Fruit fly (Drosophila melanogaster) whole organism, embryonic: ENCODE data around the gene Root.

Experiments
- Atf-2 ChIP-seq: fragments of 200-800 bp; sonication (Bioruptor generic); optimal IDR thresholded peaks from 2 replicates; lab custom pipeline; 2016; ENCODE audit warnings: missing biosample characterization, missing genetic modification characterization
- B-H1 ChIP-seq: fragments of 200-800 bp; sonication (Bioruptor generic); IDR thresholded peaks from 3 replicates; pipeline ENCODE4 v1.3.6; 2022; ENCODE audit warnings: missing biosample characterization, missing genetic modification characterization
- CG10366 ChIP-seq: fragments of 200-800 bp; sonication (Bioruptor generic); IDR thresholded peaks from 2 replicates; pipeline ENCODE4 v1.3.6; 2022; ENCODE audit warnings: missing biosample characterization, missing genetic modification characterization
- CG10543 ChIP-seq: fragments of 200-800 bp; sonication (Bioruptor generic); optimal IDR thresholded peaks from 3 replicates; lab custom pipeline; 2017; ENCODE audit warnings: missing biosample characterization, mild to moderate bottlenecking, missing genetic modification characterization, moderate library complexity
- CG11247 ChIP-seq: fragments of 200-800 bp; sonication (Bioruptor generic); IDR thresholded peaks from 2 replicates; pipeline ENCODE4 v1.3.6; 2022; ENCODE audit warnings: missing biosample characterization, missing genetic modification characterization
- CG12071 ChIP-seq: fragments of 200-800 bp; sonication (Bioruptor generic); optimal IDR thresholded peaks from 3 replicates; lab custom pipeline; 2018; ENCODE audit warnings: missing biosample characterization, mild to moderate bottlenecking, missing genetic modification characterization
- CG12236 ChIP-seq: fragments of 200-800 bp; sonication (Bioruptor generic); optimal IDR thresholded peaks from 2 replicates; lab custom pipeline; 2016; ENCODE audit warnings: missing biosample characterization, missing genetic modification characterization
- CG13424 ChIP-seq: fragments of 200-800 bp; sonication (Bioruptor generic); optimal IDR thresholded peaks from 2 replicates; lab custom pipeline; 2019; ENCODE audit warnings: missing biosample characterization, mild to moderate bottlenecking, missing genetic modification characterization, moderate library complexity
- CG13624 ChIP-seq: fragments of 200-800 bp; sonication (Bioruptor generic); optimal IDR thresholded peaks from 2 replicates; lab custom pipeline; 2016; ENCODE audit warnings: missing biosample characterization, missing genetic modification characterization
- CG14014 ChIP-seq: fragments of 200-800 bp; sonication (Bioruptor generic); IDR thresholded peaks from 2 replicates; pipeline ENCODE4 v1.3.6; 2022; ENCODE audit warnings: missing biosample characterization, missing genetic modification characterization
- CG14710 ChIP-seq: fragments of 200-800 bp; sonication (Bioruptor generic); optimal IDR thresholded peaks from 3 replicates; lab custom pipeline; 2019; ENCODE audit warnings: missing biosample characterization, mild to moderate bottlenecking, missing genetic modification characterization, moderate library complexity
- CG14965 ChIP-seq: fragments of 200-800 bp; sonication (Bioruptor generic); optimal IDR thresholded peaks from 2 replicates; lab custom pipeline; 2016; ENCODE audit warnings: missing biosample characterization, missing genetic modification characterization, borderline replicate concordance
- CG16815 ChIP-seq: fragments of 200-800 bp; sonication (Bioruptor generic); optimal IDR thresholded peaks from 3 replicates; lab custom pipeline; 2017; ENCODE audit warnings: missing biosample characterization, mild to moderate bottlenecking, missing genetic modification characterization
- CG17328 ChIP-seq: fragments of 200-800 bp; sonication (Bioruptor generic); IDR thresholded peaks from 2 replicates; pipeline ENCODE4 v1.3.6; 2022; ENCODE audit warnings: missing biosample characterization, missing genetic modification characterization
- CG18599 ChIP-seq: fragments of 200-800 bp; sonication (Bioruptor generic); optimal IDR thresholded peaks from 3 replicates; lab custom pipeline; 2017; ENCODE audit warnings: missing biosample characterization, missing genetic modification characterization, mild to moderate bottlenecking, moderate library complexity, missing genetic modification reagents
- CG2202 ChIP-seq: fragments of 200-800 bp; sonication (Bioruptor generic); optimal IDR thresholded peaks from 2 replicates; lab custom pipeline; 2018; ENCODE audit warnings: missing biosample characterization, mild to moderate bottlenecking, missing genetic modification characterization
- CG30403 ChIP-seq: fragments of 200-800 bp; sonication (Bioruptor generic); optimal IDR thresholded peaks from 3 replicates; lab custom pipeline; 2016; ENCODE audit warnings: missing biosample characterization, missing genetic modification characterization
- CG3838 ChIP-seq: fragments of 200-800 bp; sonication (Bioruptor generic); optimal IDR thresholded peaks from 3 replicates; lab custom pipeline; 2016; ENCODE audit warnings: missing biosample characterization, missing genetic modification characterization
- CG3847 ChIP-seq: fragments of 200-800 bp; sonication (Bioruptor generic); IDR thresholded peaks from 2 replicates; pipeline ENCODE4 v1.3.6; 2022; ENCODE audit warnings: missing biosample characterization, missing genetic modification characterization
- CG7839 ChIP-seq: fragments of 200-800 bp; sonication (Bioruptor generic); optimal IDR thresholded peaks from 3 replicates; lab custom pipeline; 2018; ENCODE audit warnings: missing biosample characterization, mild to moderate bottlenecking, missing genetic modification characterization, moderate library complexity
- CG7928 ChIP-seq: fragments of 200-800 bp; sonication (Bioruptor generic); optimal IDR thresholded peaks from 2 replicates; lab custom pipeline; 2017; ENCODE audit warnings: missing biosample characterization, mild to moderate bottlenecking, missing genetic modification characterization
- CG8281 ChIP-seq: fragments of 200-800 bp; sonication (Bioruptor generic); optimal IDR thresholded peaks from 2 replicates; lab custom pipeline; 2018; ENCODE audit warnings: missing biosample characterization, mild to moderate bottlenecking, missing genetic modification characterization, moderate library complexity
- CrebB ChIP-seq: fragments of 200-800 bp; sonication (Bioruptor generic); optimal IDR thresholded peaks from 3 replicates; lab custom pipeline; 2018; ENCODE audit warnings: missing biosample characterization, mild to moderate bottlenecking, missing genetic modification characterization
- HLH54F ChIP-seq: fragments of 200-800 bp; sonication (Bioruptor generic); optimal IDR thresholded peaks from 3 replicates; lab custom pipeline; 2016; ENCODE audit warnings: missing biosample characterization, missing genetic modification characterization
- Hey ChIP-seq: fragments of 200-800 bp; sonication (Bioruptor generic); optimal IDR thresholded peaks from 3 replicates; lab custom pipeline; 2018; ENCODE audit warnings: missing biosample characterization, mild to moderate bottlenecking, missing genetic modification characterization
- Hmr ChIP-seq: fragments of 200-800 bp; sonication (Bioruptor generic); optimal IDR thresholded peaks from 3 replicates; lab custom pipeline; 2017; ENCODE audit warnings: mild to moderate bottlenecking, missing biosample characterization, missing genetic modification reagents, missing genetic modification characterization
- Hr3 ChIP-seq: fragments of 200-800 bp; sonication (Bioruptor generic); optimal IDR thresholded peaks from 3 replicates; lab custom pipeline; 2016; ENCODE audit warnings: missing biosample characterization, missing genetic modification characterization
- Jarid2 ChIP-seq: fragments of 200-800 bp; sonication (Bioruptor generic); optimal IDR thresholded peaks from 3 replicates; lab custom pipeline; 2017; ENCODE audit warnings: mild to moderate bottlenecking, missing biosample characterization, missing genetic modification reagents, missing genetic modification characterization
- Lim3 ChIP-seq: fragments of 200-800 bp; sonication (Bioruptor generic); IDR thresholded peaks from 2 replicates; pipeline ENCODE4 v1.3.6; 2022; ENCODE audit warnings: missing biosample characterization, missing genetic modification characterization
- Med ChIP-seq: fragments of 200-800 bp; sonication (Bioruptor generic); peaks from one replicate; lab custom pipeline; 2016; ENCODE audit warnings: missing biosample characterization, missing genetic modification characterization, mild to moderate bottlenecking, inconsistent platforms, moderate library complexity
- Nf-YB ChIP-seq: fragments of 200-800 bp; sonication (Bioruptor generic); optimal IDR thresholded peaks from 3 replicates; lab custom pipeline; 2019; ENCODE audit warnings: missing biosample characterization, mild to moderate bottlenecking, missing genetic modification characterization, moderate library complexity
- Rx ChIP-seq: fragments of 200-800 bp; sonication (Bioruptor generic); IDR thresholded peaks from 2 replicates; pipeline ENCODE4 v1.3.6; 2022; ENCODE audit warnings: missing biosample characterization, missing genetic modification characterization
- Sox100B ChIP-seq: fragments of 200-800 bp; sonication (Bioruptor generic); optimal IDR thresholded peaks from 3 replicates; lab custom pipeline; 2018; ENCODE audit warnings: missing biosample characterization, mild to moderate bottlenecking, missing genetic modification characterization
- Trl ChIP-seq, 3 experiments: fragments of >200 bp in 2 of 3; fragments of 200-800 bp in 1 of 3; sonication (Bioruptor generic) in 1 of 3; optimal IDR thresholded peaks; 2 replicates in 1 of 3; 3 replicates in 2 of 3; lab custom pipeline; 2016 to 2017; ENCODE audit warnings: missing biosample characterization in 1 of 3, missing genetic modification characterization in 1 of 3
- az2 ChIP-seq: fragments of 200-800 bp; sonication (Bioruptor generic); optimal IDR thresholded peaks from 3 replicates; lab custom pipeline; 2016; ENCODE audit warnings: missing biosample characterization, missing genetic modification characterization
- chm ChIP-seq: fragments of 200-800 bp; sonication (Bioruptor generic); IDR thresholded peaks from 2 replicates; pipeline ENCODE4 v1.3.6; 2022; ENCODE audit warnings: missing biosample characterization, missing genetic modification characterization
- croc ChIP-seq: fragments of 200-800 bp; sonication (Bioruptor generic); conservative IDR thresholded peaks from 3 replicates; pipeline ENCODE4 v1.3.6; 2022; ENCODE audit warnings: missing biosample characterization, missing genetic modification characterization
- emc ChIP-seq: fragments of 200-800 bp; sonication (Bioruptor generic); optimal IDR thresholded peaks from 2 replicates; lab custom pipeline; 2016; ENCODE audit warnings: missing biosample characterization, missing genetic modification characterization
- grn ChIP-seq: fragments of 200-800 bp; sonication (Bioruptor generic); optimal IDR thresholded peaks from 3 replicates; lab custom pipeline; 2017; ENCODE audit warnings: missing biosample characterization, missing genetic modification characterization
- ind ChIP-seq: fragments of 200-800 bp; sonication (Bioruptor generic); optimal IDR thresholded peaks from 3 replicates; lab custom pipeline; 2016; ENCODE audit warnings: missing biosample characterization, missing genetic modification characterization
- maf-S ChIP-seq: fragments of 200-800 bp; sonication (Bioruptor generic); optimal IDR thresholded peaks from 2 replicates; lab custom pipeline; 2016; ENCODE audit warnings: missing biosample characterization, missing genetic modification characterization
- nom ChIP-seq: fragments of 200-800 bp; sonication (Bioruptor generic); optimal IDR thresholded peaks from 2 replicates; lab custom pipeline; 2017; ENCODE audit warnings: missing biosample characterization, missing genetic modification characterization, mild to moderate bottlenecking, moderate library complexity, missing genetic modification reagents
- sd ChIP-seq: fragments of 200-800 bp; sonication (Bioruptor generic); optimal IDR thresholded peaks from 3 replicates; lab custom pipeline; 2018; ENCODE audit warnings: missing biosample characterization, mild to moderate bottlenecking, missing genetic modification characterization, moderate library complexity
- so ChIP-seq: fragments of 200-800 bp; sonication (Bioruptor generic); IDR thresholded peaks from 3 replicates; pipeline ENCODE4 v1.3.6; 2022; ENCODE audit warnings: missing biosample characterization, missing genetic modification characterization
- tgo ChIP-seq: fragments of 200-800 bp; sonication (Bioruptor generic); IDR thresholded peaks from 3 replicates; pipeline ENCODE4 v1.3.6; 2022; ENCODE audit warnings: missing biosample characterization, missing genetic modification characterization
- trem ChIP-seq: fragments of 200-800 bp; optimal IDR thresholded peaks from 3 replicates; lab custom pipeline; 2019; ENCODE audit warnings: missing biosample characterization, mild to moderate bottlenecking, missing genetic modification characterization, moderate library complexity
- tup ChIP-seq: fragments of 200-800 bp; sonication (Bioruptor generic); optimal IDR thresholded peaks from 2 replicates; lab custom pipeline; 2016; ENCODE audit warnings: missing biosample characterization, mild to moderate bottlenecking, missing genetic modification characterization, moderate library complexity
- zen ChIP-seq: fragments of 200-800 bp; sonication (Bioruptor generic); optimal IDR thresholded peaks from 3 replicates; lab custom pipeline; 2018; ENCODE audit warnings: missing biosample characterization, mild to moderate bottlenecking, missing genetic modification characterization, moderate library complexity

The Root gene

DNA sequence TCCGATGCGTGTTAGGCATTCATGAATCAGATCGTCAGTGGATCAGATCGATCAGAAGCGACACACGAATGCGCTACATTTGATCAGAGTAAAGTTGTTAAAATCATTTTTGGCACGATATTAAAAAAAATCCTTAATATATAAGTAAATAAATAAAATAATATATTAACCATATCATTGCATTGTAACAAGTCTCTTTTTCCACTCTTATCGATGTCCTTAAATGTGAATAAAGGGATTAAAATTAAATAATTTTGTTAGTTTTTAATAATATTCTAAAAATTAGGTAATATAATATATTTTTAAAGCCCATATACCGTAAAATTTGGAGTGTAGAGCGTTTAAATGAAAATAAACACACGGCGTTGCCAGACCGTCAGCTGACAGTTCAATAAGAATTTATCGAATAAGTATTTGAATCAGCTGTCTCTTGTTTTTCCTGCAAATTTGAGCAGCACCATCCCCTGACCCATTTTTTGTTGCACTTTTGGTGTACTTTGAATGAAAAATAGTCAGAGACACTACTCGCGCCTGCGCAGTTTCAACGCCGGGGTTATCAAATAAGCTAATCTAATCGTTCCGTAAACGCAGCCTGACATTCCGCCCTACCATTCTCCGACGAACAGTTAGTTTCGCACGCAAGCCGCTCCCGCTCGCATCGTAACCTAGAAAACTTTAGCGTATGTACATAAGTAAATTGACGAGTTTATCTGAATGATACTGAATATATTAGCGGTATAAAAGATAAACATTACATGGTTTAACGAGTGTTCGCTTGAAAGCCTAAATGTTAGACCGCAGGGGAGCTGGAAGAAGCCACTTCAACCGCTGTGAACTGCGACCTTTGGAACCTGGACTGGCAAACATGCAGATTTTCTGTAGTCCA is 39.1 kb downstream of the Root start, which contains the start of the genes p38a and CG6178 (continued):
- TF ChIP-seq CG17328 (peak; percentile 95), CG7928 (GFP tag; lab: Kevin White, UChicago) (peak; percentile 74), chm (GFP tag; lab: Robert Waterston, UW) (peak; percentile 65; the same call in 1 of the 2 replicates), Lim3 (GFP tag; lab: Robert Waterston, UW) (peak; percentile 94), tup (GFP tag; lab: Kevin White, UChicago) (no peak), Atf-2 (GFP tag; lab: Kevin White, UChicago) (peak; percentile 43), Med (GFP tag; lab: Kevin White, UChicago) (peak; percentile 84), CG14965 (GFP tag; lab: Kevin White, UChicago) (no peak), so (GFP tag; lab: Robert Waterston, UW) (peak; percentile 96), zen (peak; percentile 93), ind (GFP tag; lab: Kevin White, UChicago) (peak; percentile 96), Hey (peak; percentile 53), CG13424 (tag; lab: Kevin White, UChicago) (peak; percentile 99), CG12071 (peak; percentile 85), grn (peak; percentile 84), CG10543 (GFP tag; lab: Kevin White, UChicago) (peak; percentile 96), CG30403 (peak; percentile 95), CG2202 (tag; lab: Kevin White, UChicago) (peak; percentile 88), trem (tag; lab: Kevin White, UChicago) (peak; percentile 93), Rx (peak; percentile 88), CG7839 (tag; lab: Kevin White, UChicago) (peak; percentile 99), tgo (GFP tag; lab: Robert Waterston, UW) (peak; percentile 98), Hr3 (GFP tag; lab: Kevin White, UChicago) (peak; percentile 99), nom (GFP tag; lab: Kevin White, UChicago) (peak; percentile 94), CG16815 (GFP tag; lab: Kevin White, UChicago) (peak; percentile 94), maf-S (GFP tag; lab: Kevin White, UChicago) (peak; percentile 1), CG3847 (GFP tag; lab: Robert Waterston, UW) (peak; percentile 97), CrebB (tag; lab: Kevin White, UChicago) (peak; percentile 82), CG11247 (peak; percentile 95), Nf-YB (GFP tag; lab: Kevin White, UChicago) (peak; percentile 89), CG3838 (GFP tag; lab: Kevin White, UChicago) (peak; percentile 71), az2 (GFP tag; lab: Kevin White, UChicago) (peak; percentile 93), CG8281 (tag; lab: Kevin White, UChicago) (peak; percentile 88), CG14014 (peak; percentile 97), Hmr (GFP tag; lab: Kevin White, UChicago) (peak; percentile 98), B-H1 (GFP tag; lab: Robert Waterston, UW) (peak; percentile 95), Sox100B (GFP tag; lab: Kevin White, UChicago) (peak; percentile 99), CG13624 (GFP tag; lab: Kevin White, UChicago) (peak; percentile 56), croc (peak; percentile 96), Jarid2 (GFP tag; lab: Kevin White, UChicago) (peak; percentile 86), CG18599 (GFP tag; lab: Kevin White, UChicago) (peak; percentile 98), emc (GFP tag; lab: Kevin White, UChicago) (peak; percentile 49), CG10366 (peak; percentile 96), sd (tag; lab: Kevin White, UChicago) (peak; percentile 92), CG12236 (no peak), CG14710 (tag; lab: Kevin White, UChicago) (peak; percentile 97), HLH54F (GFP tag; lab: Kevin White, UChicago) (peak; percentile 68), Trl (optimal IDR thresholded peaks at IDR 0.05; lab: Kevin White, UChicago) (no peak), Trl (GFP tag; optimal IDR thresholded peaks at IDR 0.05; lab: Kevin White, UChicago) (peak; percentile 15)
